Worm (Caenorhabditis elegans): ENCODE results near the gene C06G1.1.

C06G1.1 gene

DNA sequence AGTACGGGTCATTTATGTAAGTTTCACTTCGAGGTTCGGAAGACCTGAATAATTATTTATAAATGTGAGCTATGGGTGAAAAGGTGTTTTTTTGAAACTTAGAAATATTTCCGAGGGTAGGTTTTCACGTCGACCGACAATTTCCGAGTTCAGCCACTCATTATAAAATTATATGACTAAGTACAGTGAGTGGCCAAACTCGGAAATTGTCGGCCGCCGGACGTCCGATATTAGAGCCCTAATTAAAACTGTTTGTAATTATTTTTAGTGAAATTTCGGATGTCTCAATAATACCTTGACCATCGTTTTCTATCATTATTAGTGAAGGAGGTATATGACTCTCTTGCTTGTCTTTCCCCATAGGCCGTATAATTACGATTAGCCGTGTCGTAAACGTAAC, 34.4 kb downstream of the C06G1.1 start:
- no peak for TF ChIP-seq drap-1 (GFP tag; optimal IDR thresholded peaks at IDR 0.05)
- TF ChIP-seq lin-13 (tag; optimal IDR thresholded peaks at IDR 0.05): no peak
- TF ChIP-seq M03D4.4 (tag; optimal IDR thresholded peaks at IDR 0.05): no peak
- TF ChIP-seq ztf-11 (tag; optimal IDR thresholded peaks at IDR 0.05): no peak
- TF ChIP-seq unc-62 (GFP tag; optimal IDR thresholded peaks at IDR 0.05): no peak
- no peak for TF ChIP-seq zip-8 (tag; optimal IDR thresholded peaks at IDR 0.05)
- no peak for TF ChIP-seq lin-32 (GFP tag; optimal IDR thresholded peaks at IDR 0.05)
- no peak for TF ChIP-seq ceh-83 (GFP tag; optimal IDR thresholded peaks at IDR 0.05)
- no peak for TF ChIP-seq nhr-12 (tag; optimal IDR thresholded peaks at IDR 0.05)
- TF ChIP-seq nhr-2 (tag; optimal IDR thresholded peaks at IDR 0.05): no peak
- TF ChIP-seq sptf-1 (tag; optimal IDR thresholded peaks at IDR 0.05): no peak
- no peak for TF ChIP-seq mls-2 (tag; optimal IDR thresholded peaks at IDR 0.05)
- no peak for TF ChIP-seq blmp-1 (tag; optimal IDR thresholded peaks at IDR 0.05)
- TF ChIP-seq mep-1 (tag; optimal IDR thresholded peaks at IDR 0.05): no peak
- TF ChIP-seq nhr-237 (tag; optimal IDR thresholded peaks at IDR 0.05): no peak

DNA sequence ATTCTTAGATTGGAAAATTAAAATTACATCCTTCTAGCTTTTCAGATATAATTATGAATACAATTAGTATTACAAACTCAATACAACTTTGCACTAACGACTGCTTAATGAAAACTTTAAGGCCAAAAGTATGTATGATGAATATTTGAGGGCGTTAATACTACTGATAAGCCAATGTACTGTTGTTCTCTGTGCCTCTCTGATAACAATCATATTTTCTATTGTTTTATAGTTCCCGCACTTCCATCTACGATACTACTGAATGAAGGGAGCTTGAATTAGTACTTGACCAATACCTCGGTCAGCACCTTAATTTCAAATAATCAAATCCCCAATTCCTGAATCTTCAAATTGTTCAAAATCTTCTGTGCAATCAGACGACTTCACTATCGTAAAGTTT, 36.0 kb downstream of the C06G1.1 start:
- TF ChIP-seq zip-8 (tag; optimal IDR thresholded peaks at IDR 0.05) (no peak), mep-1 (tag; optimal IDR thresholded peaks at IDR 0.05) (no peak), ceh-83 (GFP tag; optimal IDR thresholded peaks at IDR 0.05) (no peak), flh-1 (GFP tag; optimal IDR thresholded peaks at IDR 0.05) (no peak), pha-4 (tag; optimal IDR thresholded peaks at IDR 0.05) (no peak), nhr-76 (tag; optimal IDR thresholded peaks at IDR 0.05) (no peak), nhr-237 (tag; optimal IDR thresholded peaks at IDR 0.05) (no peak), ham-2 (GFP tag; optimal IDR thresholded peaks at IDR 0.05) (no peak), unc-39 (tag; optimal IDR thresholded peaks at IDR 0.05) (no peak), M03D4.4 (tag; optimal IDR thresholded peaks at IDR 0.05) (no peak), sem-2 (GFP tag; optimal IDR thresholded peaks at IDR 0.05) (no peak), elt-1 (tag; optimal IDR thresholded peaks at IDR 0.05; ENCODE audit: borderline replicate concordance, insufficient read depth) (no peak), unc-62 (GFP tag; optimal IDR thresholded peaks at IDR 0.05) (no peak), ceh-43 (GFP tag; optimal IDR thresholded peaks at IDR 0.05) (no peak)

- TF ChIP-seq M03D4.4 (tag; optimal IDR thresholded peaks at IDR 0.05) (no peak), sptf-1 (tag; optimal IDR thresholded peaks at IDR 0.05) (peak; percentile 18), nhr-28 (tag; optimal IDR thresholded peaks at IDR 0.05) (no peak), nhr-76 (tag; optimal IDR thresholded peaks at IDR 0.05) (no peak), unc-120 (tag; optimal IDR thresholded peaks at IDR 0.05; ENCODE audit: poor library complexity, severe bottlenecking) (no peak)
Observed at ce11 chrX:16671234-16671633, 38.1 kb downstream of the C06G1.1 start.

ce11 chrX:16672661-16673060, 39.5 kb downstream of the C06G1.1 start:
- TF ChIP-seq cnd-1 (tag; optimal IDR thresholded peaks at IDR 0.05) (no peak), unc-120 (tag; optimal IDR thresholded peaks at IDR 0.05; ENCODE audit: poor library complexity, severe bottlenecking) (no peak), ceh-43 (GFP tag; optimal IDR thresholded peaks at IDR 0.05) (no peak), ces-1 (GFP tag; optimal IDR thresholded peaks at IDR 0.05) (no peak), lin-32 (GFP tag; optimal IDR thresholded peaks at IDR 0.05) (no peak), snpc-4 (tag; optimal IDR thresholded peaks at IDR 0.05) (no peak), nhr-2 (tag; optimal IDR thresholded peaks at IDR 0.05) (no peak), lsy-2 (tag; optimal IDR thresholded peaks at IDR 0.05) (no peak), nhr-237 (tag; optimal IDR thresholded peaks at IDR 0.05) (no peak), M03D4.4 (tag; optimal IDR thresholded peaks at IDR 0.05) (no peak), flh-1 (GFP tag; optimal IDR thresholded peaks at IDR 0.05) (no peak), nhr-28 (tag; optimal IDR thresholded peaks at IDR 0.05) (no peak), mab-5 (tag; optimal IDR thresholded peaks at IDR 0.05) (no peak), sem-2 (GFP tag; optimal IDR thresholded peaks at IDR 0.05) (no peak), ceh-83 (GFP tag; optimal IDR thresholded peaks at IDR 0.05) (no peak), zip-8 (tag; optimal IDR thresholded peaks at IDR 0.05) (no peak), unc-39 (tag; optimal IDR thresholded peaks at IDR 0.05) (no peak), mls-2 (tag; optimal IDR thresholded peaks at IDR 0.05) (no peak), hlh-1 (tag; optimal IDR thresholded peaks at IDR 0.05) (no peak)

DNA sequence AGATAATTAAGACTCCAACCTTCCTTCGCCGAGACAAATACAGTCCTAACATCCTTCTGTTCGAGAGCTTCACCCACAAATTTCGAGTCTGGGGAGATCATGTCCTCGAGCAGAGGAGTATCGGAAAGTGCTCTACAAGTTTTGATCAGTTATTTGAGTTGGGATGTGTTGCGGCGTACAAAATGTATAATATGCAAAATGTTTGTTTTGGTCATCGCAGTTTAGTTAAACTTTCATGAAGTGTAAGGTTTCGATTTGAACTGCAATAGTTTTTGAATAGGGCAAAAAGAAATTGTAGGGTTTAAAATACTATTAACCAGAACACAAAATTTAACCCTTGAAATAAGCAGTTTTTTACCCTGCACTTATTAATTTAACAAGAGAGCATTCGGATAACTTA, 41.5 kb downstream of the C06G1.1 start, which contains the start of gene tag-343:
Gene tag-343 (minus strand): TSS at position 101 of the 400 bp plus-strand sequence.
- TF ChIP-seq ceh-39 (tag; optimal IDR thresholded peaks at IDR 0.05): no peak
- no peak for TF ChIP-seq lin-32 (GFP tag; optimal IDR thresholded peaks at IDR 0.05)
- no peak for TF ChIP-seq lin-13 (tag; optimal IDR thresholded peaks at IDR 0.05)
- no peak for TF ChIP-seq sem-2 (GFP tag; optimal IDR thresholded peaks at IDR 0.05)
- TF ChIP-seq ces-1 (GFP tag; optimal IDR thresholded peaks at IDR 0.05): no peak
- TF ChIP-seq snpc-4 (tag; optimal IDR thresholded peaks at IDR 0.05): no peak
- TF ChIP-seq drap-1 (GFP tag; optimal IDR thresholded peaks at IDR 0.05): no peak
- TF ChIP-seq nhr-76 (tag; optimal IDR thresholded peaks at IDR 0.05): no peak
- TF ChIP-seq ham-2 (GFP tag; optimal IDR thresholded peaks at IDR 0.05): no peak

Data from whole organism, mixed stage, embryonic.